Fruit fly (Drosophila melanogaster): ENCODE data around the gene osa.

Gene osa

dm6 chr3R:17703691-17704537 is 14.2 kb downstream of the osa start (continued):
- TF ChIP-seq scrt (GFP tag; optimal IDR thresholded peaks at IDR 0.05) (peak; percentile 96), Sry-β (GFP tag; optimal IDR thresholded peaks at IDR 0.05) (peak; percentile 72), ato (GFP tag; IDR thresholded peaks at IDR 0.05; ENCODE audit: partially characterized antibody) (no peak), CG14860 (GFP tag; IDR thresholded peaks at IDR 0.05; ENCODE audit: partially characterized antibody) (no peak), zen (tag; optimal IDR thresholded peaks at IDR 0.05) (peak; percentile 95), CG6765 (GFP tag; optimal IDR thresholded peaks at IDR 0.05) (peak; percentile 95), Eip74EF (GFP tag; optimal IDR thresholded peaks at IDR 0.05) (peak in 1 of 2 experiments; percentile 98), B-H1 (GFP tag; IDR thresholded peaks at IDR 0.05) (peak; percentile 99), Nf-YB (GFP tag; optimal IDR thresholded peaks at IDR 0.05) (peak; percentile 88), CG3847 (GFP tag; IDR thresholded peaks at IDR 0.05) (peak; percentile 98), exex (tag; optimal IDR thresholded peaks at IDR 0.05) (peak; percentile 88), Oli (tag; optimal IDR thresholded peaks at IDR 0.05) (peak; percentile 99), hbn (GFP tag; IDR thresholded peaks at IDR 0.05; ENCODE audit: partially characterized antibody) (no peak), Nf-YC (tag; optimal IDR thresholded peaks at IDR 0.05) (peak; percentile 86), Atf-2 (GFP tag; optimal IDR thresholded peaks at IDR 0.05) (peak; percentile 99), CG17612 (GFP tag; IDR thresholded peaks at IDR 0.05) (peak; percentile 98), CG43689 (GFP tag; IDR thresholded peaks at IDR 0.05) (peak; percentile 98), Hr39 (optimal IDR thresholded peaks at IDR 0.05) (no peak), otp (GFP tag; IDR thresholded peaks at IDR 0.05) (peak; percentile 99), CG9797 (GFP tag; optimal IDR thresholded peaks at IDR 0.05) (peak; percentile 59), MTF-1 (GFP tag; optimal IDR thresholded peaks at IDR 0.05; ENCODE audit: borderline replicate concordance) (peak; percentile 96), Doc3 (GFP tag; IDR thresholded peaks at IDR 0.05; ENCODE audit: partially characterized antibody) (no peak), phol (tag; optimal IDR thresholded peaks at IDR 0.05) (peak; percentile 98), Gsc (GFP tag; IDR thresholded peaks at IDR 0.05) (peak; percentile 97), nerfin-1 (tag; optimal IDR thresholded peaks at IDR 0.05) (peak; percentile 94), grn (GFP tag; optimal IDR thresholded peaks at IDR 0.05) (peak; percentile 95), unc-4 (GFP tag; IDR thresholded peaks at IDR 0.05; ENCODE audit: partially characterized antibody) (no peak), Fer1 (GFP tag; optimal IDR thresholded peaks at IDR 0.05) (peak; percentile 98), dati (GFP tag; IDR thresholded peaks at IDR 0.05) (peak; percentile 99), CG1233 (GFP tag; optimal IDR thresholded peaks at IDR 0.05) (peak; percentile 98), CG2120 (GFP tag; optimal IDR thresholded peaks at IDR 0.05) (peak; percentile 99), Dip2 (GFP tag; IDR thresholded peaks at IDR 0.05) (peak; percentile 70), fd96Cb (tag; optimal IDR thresholded peaks at IDR 0.05) (peak; percentile 99), CG12104 (GFP tag; optimal IDR thresholded peaks at IDR 0.05) (peak; percentile 98), HHEX (GFP tag; optimal IDR thresholded peaks at IDR 0.05) (peak; percentile 99), dmrt11E (tag; optimal IDR thresholded peaks at IDR 0.05) (peak; percentile 98), Nf-YA (GFP tag; IDR thresholded peaks at IDR 0.05) (peak; percentile 98), CG10565 (GFP tag; optimal IDR thresholded peaks at IDR 0.05) (peak; percentile 98), MESR4 (GFP tag; optimal IDR thresholded peaks at IDR 0.05) (peak; percentile 86), CG12942 (GFP tag; optimal IDR thresholded peaks at IDR 0.05) (peak; percentile 99), CG9727 (GFP tag; optimal IDR thresholded peaks at IDR 0.05) (peak; percentile 99), Poxn (GFP tag; IDR thresholded peaks at IDR 0.05) (peak; percentile 98), CG11398 (GFP tag; optimal IDR thresholded peaks at IDR 0.05) (peak; percentile 98), crp (GFP tag; optimal IDR thresholded peaks at IDR 0.05) (peak in 1 of 2 experiments; percentile 73), CG42726 (GFP tag; IDR thresholded peaks at IDR 0.05; ENCODE audit: partially characterized antibody) (no peak), CG10654 (GFP tag; optimal IDR thresholded peaks at IDR 0.05) (peak; percentile 99), CG8765 (GFP tag; IDR thresholded peaks at IDR 0.05) (peak; percentile 96)
